Worm (Caenorhabditis elegans) whole organism, L3 larva: ENCODE results near the gene C09B9.7.

Source experiments
- ama-1 ChIP-seq: fragments of 150-350 bp; optimal IDR thresholded peaks from 2 replicates; lab custom pipeline; 2018
- ceh-28 ChIP-seq: fragments of 150-350 bp; optimal IDR thresholded peaks from 2 replicates; lab custom pipeline; 2014; ENCODE audit warnings: missing biosample characterization, missing genetic modification reagents, missing genetic modification characterization
- ceh-9 ChIP-seq: sonication (generic microtip); optimal IDR thresholded peaks from 2 replicates; lab custom pipeline; 2018; ENCODE audit warnings: missing biosample characterization, missing genetic modification characterization
- egl-5 ChIP-seq: fragments of 150-350 bp; optimal IDR thresholded peaks from 2 replicates; lab custom pipeline; 2017; ENCODE audit warnings: missing biosample characterization, missing genetic modification reagents, missing genetic modification characterization, inconsistent platforms
- fkh-10 ChIP-seq: sonication (generic microtip); optimal IDR thresholded peaks from 2 replicates; lab custom pipeline; 2017; ENCODE audit warnings: missing biosample characterization, missing genetic modification reagents, missing genetic modification characterization
- lsy-12 ChIP-seq: sonication (generic microtip); optimal IDR thresholded peaks from 2 replicates; lab custom pipeline; 2016; ENCODE audit warnings: mild to moderate bottlenecking, missing genetic modification characterization, missing compliant biosample characterization
- nhr-11 ChIP-seq: fragments of 150-350 bp; optimal IDR thresholded peaks from 2 replicates; lab custom pipeline; 2014; ENCODE audit warnings: missing biosample characterization, missing genetic modification characterization
- nhr-28 ChIP-seq: fragments of 150-350 bp; optimal IDR thresholded peaks from 2 replicates; lab custom pipeline; 2014; ENCODE audit warnings: missing biosample characterization, missing genetic modification characterization
- nhr-76 ChIP-seq: fragments of 150-350 bp; sonication (generic microtip); optimal IDR thresholded peaks from 5 replicates; lab custom pipeline; 2014; ENCODE audit warnings: missing biosample characterization, missing genetic modification characterization
- snpc-4 ChIP-seq: fragments of 150-350 bp; optimal IDR thresholded peaks from 2 replicates; lab custom pipeline; 2014; ENCODE audit warnings: missing biosample characterization, missing genetic modification characterization
- unc-62 ChIP-seq: fragments of 150-350 bp; sonication (generic microtip); optimal IDR thresholded peaks from 4 replicates; lab custom pipeline; 2014; ENCODE audit warnings: missing biosample characterization, missing genetic modification reagents, missing genetic modification characterization
- ztf-4 ChIP-seq: fragments of 150-350 bp; optimal IDR thresholded peaks from 2 replicates; lab custom pipeline; 2014; ENCODE audit warnings: missing biosample characterization, missing genetic modification characterization

ce11 chrIV:5082900-5083530 lies 22.1 kb upstream of the C09B9.7 start, which contains the start of gene pygo-1:
- no peak for TF ChIP-seq ceh-28 (tag; lab: Kevin White, UChicago)
- TF ChIP-seq ztf-4 (tag; lab: Kevin White, UChicago), result no peak
- TF ChIP-seq ceh-9 (tag; lab: Kevin White, UChicago), result no peak
- no peak for TF ChIP-seq unc-62 (GFP tag; lab: Kevin White, UChicago)
- TF ChIP-seq ama-1 (lab: Kevin White, UChicago), result peak; percentile 42
- no peak for TF ChIP-seq nhr-11
- no peak for TF ChIP-seq snpc-4
- TF ChIP-seq lsy-12, result no peak
- TF ChIP-seq egl-5 (tag; lab: Kevin White, UChicago), result no peak
- TF ChIP-seq nhr-76 (tag; lab: Kevin White, UChicago), result no peak
- no peak for TF ChIP-seq fkh-10 (GFP tag; lab: Kevin White, UChicago)
- no peak for TF ChIP-seq nhr-28 (tag; lab: Kevin White, UChicago)
